Worm (Caenorhabditis elegans) whole organism, late embryonic: ENCODE measurements around the gene str-7.

Experiments used
- C08G9.2 ChIP-seq: sonication (generic microtip); optimal IDR thresholded peaks from 2 replicates; lab custom pipeline; 2016; ENCODE audit warnings: mild to moderate bottlenecking, missing genetic modification characterization, moderate library complexity, missing compliant biosample characterization
- ceh-19 ChIP-seq: fragments of 200-800 bp; sonication (Bioruptor generic); optimal IDR thresholded peaks from 2 replicates; lab custom pipeline; 2018; ENCODE audit warnings: mild to moderate bottlenecking, missing genetic modification characterization, missing compliant biosample characterization
- ceh-24 ChIP-seq: sonication (generic microtip); optimal IDR thresholded peaks from 2 replicates; lab custom pipeline; 2016; ENCODE audit warnings: mild to moderate bottlenecking, missing genetic modification characterization, missing compliant biosample characterization
- ceh-48 ChIP-seq: sonication (generic microtip); optimal IDR thresholded peaks from 2 replicates; lab custom pipeline; 2016; ENCODE audit warnings: missing genetic modification characterization, inconsistent platforms, missing compliant biosample characterization
- ceh-6 ChIP-seq: fragments of 200-800 bp; sonication (Bioruptor generic); optimal IDR thresholded peaks from 2 replicates; lab custom pipeline; 2018; ENCODE audit warnings: mild to moderate bottlenecking, missing genetic modification characterization, missing compliant biosample characterization
- dmd-4 ChIP-seq: sonication (generic microtip); optimal IDR thresholded peaks from 2 replicates; lab custom pipeline; 2016; ENCODE audit warnings: borderline replicate concordance, missing genetic modification characterization, missing compliant biosample characterization
- fkh-6 ChIP-seq: sonication (generic microtip); optimal IDR thresholded peaks from 2 replicates; lab custom pipeline; 2016; ENCODE audit warnings: missing genetic modification characterization, missing compliant biosample characterization
- hlh-15 ChIP-seq: sonication (generic microtip); optimal IDR thresholded peaks from 2 replicates; lab custom pipeline; 2016; ENCODE audit warnings: missing genetic modification characterization, missing compliant biosample characterization
- hlh-30 ChIP-seq: sonication (generic microtip); optimal IDR thresholded peaks from 2 replicates; lab custom pipeline; 2017; ENCODE audit warnings: antibody characterized with exemption, missing genetic modification characterization, missing compliant biosample characterization; ENCODE audit not compliant: insufficient read depth
- hlh-6 ChIP-seq: sonication (generic microtip); optimal IDR thresholded peaks from 2 replicates; lab custom pipeline; 2016; ENCODE audit warnings: missing genotype, missing genetic modification characterization, missing compliant biosample characterization
- lim-6 ChIP-seq: sonication (generic microtip); optimal IDR thresholded peaks from 2 replicates; lab custom pipeline; 2016; ENCODE audit warnings: missing genetic modification characterization, missing compliant biosample characterization
- nfya-1 ChIP-seq: sonication (generic microtip); optimal IDR thresholded peaks from 2 replicates; lab custom pipeline; 2017; ENCODE audit warnings: missing genetic modification characterization, mild to moderate bottlenecking, missing compliant biosample characterization, antibody characterized with exemption, moderate library complexity
- nhr-11 ChIP-seq: fragments of 150-350 bp; optimal IDR thresholded peaks from 2 replicates; lab custom pipeline; 2014; ENCODE audit warnings: missing biosample characterization, missing genetic modification characterization
- npax-4 ChIP-seq: sonication (generic microtip); optimal IDR thresholded peaks from 2 replicates; lab custom pipeline; 2016; ENCODE audit warnings: missing genetic modification characterization, missing compliant biosample characterization
- pag-3 ChIP-seq: sonication (generic microtip); optimal IDR thresholded peaks from 2 replicates; lab custom pipeline; 2016; ENCODE audit warnings: missing compliant biosample characterization, missing genetic modification characterization, borderline replicate concordance
- ref-2 ChIP-seq: sonication (generic microtip); optimal IDR thresholded peaks from 2 replicates; lab custom pipeline; 2016; ENCODE audit warnings: missing genetic modification characterization, missing compliant biosample characterization
- sox-2 ChIP-seq: fragments of 200-800 bp; sonication (Bioruptor generic); IDR thresholded peaks from 2 replicates; pipeline ENCODE4 v1.3.6; 2022; ENCODE audit warnings: missing genetic modification reagents, missing genetic modification characterization, missing compliant biosample characterization
- ttx-3 ChIP-seq: sonication (generic microtip); optimal IDR thresholded peaks from 2 replicates; lab custom pipeline; 2016; ENCODE audit warnings: missing genetic modification reagents, missing genetic modification characterization, missing compliant biosample characterization
- unc-42 ChIP-seq: sonication (generic microtip); optimal IDR thresholded peaks from 2 replicates; lab custom pipeline; 2016; ENCODE audit warnings: missing genotype, missing genetic modification characterization, missing compliant biosample characterization
- unc-55 ChIP-seq: sonication (generic microtip); optimal IDR thresholded peaks from 2 replicates; lab custom pipeline; 2017; ENCODE audit warnings: missing biosample characterization, missing genetic modification reagents, missing genetic modification characterization
- unc-86 ChIP-seq: sonication (generic microtip); optimal IDR thresholded peaks from 2 replicates; lab custom pipeline; 2016; ENCODE audit warnings: missing genetic modification characterization, missing compliant biosample characterization
- zip-5 ChIP-seq: sonication (generic microtip); optimal IDR thresholded peaks from 2 replicates; lab custom pipeline; 2016; ENCODE audit warnings: missing genetic modification characterization, missing compliant biosample characterization

The str-7 gene

ce11 chrV:16053373-16053772 lies 46.0 kb downstream of the str-7 start, which contains the start of gene F14H3.3:
TSS of gene F14H3.3 (minus strand) at chrV:16053473.
- TF ChIP-seq unc-42 (tag; lab: Kevin White, UChicago) (no peak), sox-2 (GFP tag; lab: Robert Waterston, UW) (no peak), hlh-6 (no peak), ceh-48 (tag; lab: Kevin White, UChicago) (no peak), lim-6 (tag; lab: Kevin White, UChicago) (no peak), fkh-6 (tag; lab: Kevin White, UChicago) (no peak), nfya-1 (tag; lab: Kevin White, UChicago) (no peak), pag-3 (tag; lab: Kevin White, UChicago) (no peak), ceh-19 (no peak), ceh-6 (GFP tag; lab: Kevin White, UChicago) (no peak), hlh-15 (tag; lab: Kevin White, UChicago) (no peak)

ce11 chrV:16049177-16049576 lies 50.2 kb downstream of the str-7 start, which contains the start of gene best-12:
TSS of gene best-12 (plus strand) at chrV:16049477.
- TF ChIP-seq dmd-4 (tag; lab: Kevin White, UChicago) (no peak), C08G9.2 (tag; lab: Kevin White, UChicago) (no peak), ref-2 (no peak), nhr-11 (tag; lab: Kevin White, UChicago) (no peak), ceh-24 (tag; lab: Kevin White, UChicago) (no peak), ttx-3 (no peak), zip-5 (tag; lab: Kevin White, UChicago) (no peak), npax-4 (tag; lab: Kevin White, UChicago) (no peak), hlh-30 (tag; lab: Kevin White, UChicago) (no peak), unc-55 (GFP tag; lab: Kevin White, UChicago) (no peak), nfya-1 (tag; lab: Kevin White, UChicago) (no peak), unc-86 (no peak)
